Fruit fly (Drosophila melanogaster): ENCODE measurements around the gene CG45075.

The CG45075 gene

dm6 chr2L:6088371-6089365 is 2.5 kb upstream of the CG45075 start (continued):
- TF ChIP-seq CG6791 (GFP tag; IDR thresholded peaks at IDR 0.05; ENCODE audit: partially characterized antibody) (peak; percentile 74), HmgZ (tag; optimal IDR thresholded peaks at IDR 0.05) (peak; percentile 86), CG12236 (GFP tag; optimal IDR thresholded peaks at IDR 0.05) (no peak)

DNA sequence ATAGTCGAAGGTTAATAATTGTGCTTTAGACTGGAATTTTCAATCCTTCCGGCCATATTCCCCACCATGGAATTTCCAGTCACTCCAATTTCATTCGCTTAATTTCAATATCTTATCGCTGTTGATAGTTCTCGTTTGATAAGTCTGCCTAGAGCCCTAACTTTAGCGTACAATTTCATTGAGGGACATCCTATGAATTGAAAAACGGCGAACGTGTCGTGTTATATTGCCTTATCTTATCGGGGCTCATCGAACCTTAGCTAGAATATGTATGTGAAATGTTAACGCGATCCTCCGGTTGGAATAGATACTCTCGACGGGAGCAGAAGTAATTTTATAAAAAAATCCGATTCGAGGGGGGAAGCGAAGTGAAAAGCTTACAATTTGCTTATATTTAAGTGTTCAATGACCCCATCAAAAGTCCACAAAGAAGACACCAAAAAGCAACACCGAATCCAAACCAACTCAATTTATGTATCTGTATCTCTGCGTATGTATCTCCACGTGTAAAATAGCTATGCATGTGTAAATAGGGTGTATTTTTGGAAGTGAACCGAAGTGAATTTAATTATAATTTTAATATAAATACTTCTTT is 1.5 kb upstream of the CG45075 start:
- peak; percentile 59 for TF ChIP-seq sd (tag; optimal IDR thresholded peaks at IDR 0.05)
- TF ChIP-seq Abd-B (GFP tag; optimal IDR thresholded peaks at IDR 0.05) = no peak
- peak; percentile 68 for TF ChIP-seq exex (tag; optimal IDR thresholded peaks at IDR 0.05)
- peak; percentile 80 for TF ChIP-seq GATAe (GFP tag; conservative IDR thresholded peaks at IDR 0.05)
- TF ChIP-seq CG3995 (GFP tag; optimal IDR thresholded peaks at IDR 0.05) = no peak
- TF ChIP-seq mirr (GFP tag; optimal IDR thresholded peaks at IDR 0.05) = peak; percentile 89
- peak; percentile 2 for TF ChIP-seq sens (GFP tag)
- peak; percentile 61 for TF ChIP-seq grn (GFP tag; optimal IDR thresholded peaks at IDR 0.05)
- TF ChIP-seq Med (GFP tag) = peak; percentile 19
- no peak for TF ChIP-seq jing (GFP tag; optimal IDR thresholded peaks at IDR 0.05)

DNA sequence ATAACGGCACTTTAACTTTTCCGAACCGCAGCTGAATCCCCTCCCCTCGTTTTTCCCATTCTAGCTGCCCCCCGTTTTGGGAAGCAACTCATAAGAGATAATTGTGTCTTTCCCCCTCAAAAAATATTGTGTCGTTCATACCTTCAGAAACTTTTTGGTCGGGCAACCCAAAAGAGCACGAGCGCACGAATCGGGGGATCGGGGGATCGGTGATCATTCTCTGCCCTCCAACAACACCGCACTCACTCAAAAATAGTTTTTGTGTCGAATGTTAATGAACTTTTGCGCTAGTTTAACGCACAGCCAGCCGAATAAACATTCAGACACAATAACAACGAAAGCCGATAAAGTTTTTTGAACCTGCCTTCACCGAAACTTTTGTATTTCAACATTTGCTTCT is 847 bp upstream of the CG45075 start:
- TF ChIP-seq mam (GFP tag; optimal IDR thresholded peaks at IDR 0.05) (no peak), Fer2 (tag; optimal IDR thresholded peaks at IDR 0.05) (no peak), CG14441 (GFP tag; IDR thresholded peaks at IDR 0.05) (no peak), z (GFP tag; IDR thresholded peaks at IDR 0.05) (peak; percentile 92), PHDP (tag; optimal IDR thresholded peaks at IDR 0.05) (no peak), CG34376 (GFP tag; optimal IDR thresholded peaks at IDR 0.05) (peak; percentile 62), dmrt11E (tag; optimal IDR thresholded peaks at IDR 0.05) (no peak), CG2202 (tag; optimal IDR thresholded peaks at IDR 0.05) (no peak), zf30C (GFP tag; optimal IDR thresholded peaks at IDR 0.05) (no peak), H2.0 (GFP tag; IDR thresholded peaks at IDR 0.05) (no peak), dpn (GFP tag; optimal IDR thresholded peaks at IDR 0.05) (no peak), gsb-n (tag; optimal IDR thresholded peaks at IDR 0.05) (no peak), pb (GFP tag; optimal IDR thresholded peaks at IDR 0.05) (no peak), CG12659 (GFP tag; optimal IDR thresholded peaks at IDR 0.05) (no peak), onecut (GFP tag; IDR thresholded peaks at IDR 0.05) (0 out of 2 replicates have a peak, but pooled peaks have one; percentile 2), CG12942 (GFP tag; optimal IDR thresholded peaks at IDR 0.05) (no peak), Vsx1 (GFP tag; optimal IDR thresholded peaks at IDR 0.05) (no peak), gfzf (GFP tag; optimal IDR thresholded peaks at IDR 0.05) (no peak), CG3838 (GFP tag; optimal IDR thresholded peaks at IDR 0.05) (no peak), yki (optimal IDR thresholded peaks at IDR 0.05) (no peak), CG11560 (tag; IDR thresholded peaks at IDR 0.05) (no peak), vvl (GFP tag; IDR thresholded peaks at IDR 0.05) (peak; percentile 19; the same call in 1 of the 2 replicates), CG34224 (GFP tag; IDR thresholded peaks at IDR 0.05; ENCODE audit: partially characterized antibody) (no peak), CG12155 (GFP tag; optimal IDR thresholded peaks at IDR 0.05) (no peak), az2 (GFP tag; optimal IDR thresholded peaks at IDR 0.05) (no peak), CG3163 (GFP tag; optimal IDR thresholded peaks at IDR 0.05) (no peak), CG2889 (GFP tag; IDR thresholded peaks at IDR 0.05) (no peak), CHES-1-like (GFP tag; optimal IDR thresholded peaks at IDR 0.05) (no peak), tx (GFP tag; optimal IDR thresholded peaks at IDR 0.05) (no peak), hkb (optimal IDR thresholded peaks at IDR 0.05) (no peak), hkb (GFP tag; IDR thresholded peaks at IDR 0.05) (no peak), pfk (GFP tag; optimal IDR thresholded peaks at IDR 0.05) (no peak), CG7357 (GFP tag; IDR thresholded peaks at IDR 0.05) (no peak), cas (GFP tag; IDR thresholded peaks at IDR 0.05) (no peak)

All from whole organism, embryonic.